Worm (Caenorhabditis elegans) whole organism, midembryonic: Measurements from ENCODE around the gene set-13.

ENCODE experiments used
- flt-1 ChIP-seq: fragments of 200-800 bp; sonication (Bioruptor generic); IDR thresholded peaks from 2 replicates; pipeline ENCODE4 v1.3.6; 2022; ENCODE audit warnings: missing genetic modification characterization, missing compliant biosample characterization
- ztf-29 ChIP-seq: fragments of 200-800 bp; sonication (Bioruptor generic); IDR thresholded peaks from 2 replicates; pipeline ENCODE4 v1.3.6; 2022; ENCODE audit warnings: missing genetic modification reagents, missing genetic modification characterization, missing compliant biosample characterization

DNA sequence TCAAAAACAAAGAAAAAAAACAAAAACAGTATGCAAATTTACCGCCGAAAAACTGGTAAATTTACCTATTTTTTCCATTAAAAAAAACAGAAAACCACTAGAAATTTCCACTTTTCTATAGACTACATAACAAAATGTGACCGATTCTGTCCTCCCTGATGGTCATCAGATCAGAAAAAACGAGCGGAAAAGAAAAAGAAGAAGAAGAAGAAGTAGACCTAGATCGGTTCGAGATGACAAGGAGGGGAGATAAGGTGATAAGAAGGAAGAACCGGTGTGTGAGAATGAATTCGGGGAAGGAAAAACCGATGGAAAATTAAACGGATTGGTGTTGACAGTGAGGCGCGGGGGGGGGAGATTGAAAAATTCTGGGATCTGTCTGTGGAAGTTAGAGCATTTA, 39.3 kb downstream of the set-13 start:
- no peak for TF ChIP-seq flt-1 (GFP tag; lab: Robert Waterston, UW)
- TF ChIP-seq ztf-29 (GFP tag; lab: Robert Waterston, UW): no peak
